Worm (Caenorhabditis elegans): ENCODE measurements around the gene R10E8.6.
"Not testable (repeated sequence)": the region's sequence is repeated elsewhere in the genome, so short reads cannot be mapped to it uniquely, and the experiment has no call there.

The R10E8.6 gene

ce11 chrV:18266238-18266637 is at the start of gene R10E8.6:
Gene R10E8.6, minus strand, starts transcription at chrV:18266391.
- TF ChIP-seq lir-1 (GFP tag; conservative IDR thresholded peaks at IDR 0.05): no peak
- TF ChIP-seq nhr-80 (tag; optimal IDR thresholded peaks at IDR 0.05): peak; percentile 48

- not testable (repeated sequence) for TF ChIP-seq egl-44 (GFP tag; IDR thresholded peaks at IDR 0.05); ceh-91 (GFP tag; IDR thresholded peaks at IDR 0.05); ztf-26 (tag; optimal IDR thresholded peaks at IDR 0.05)
Measured at ce11 chrV:18302414-18302813, 36.2 kb upstream of the R10E8.6 start, which contains the start of gene Y51A2A.6. Gene Y51A2A.6, plus strand, starts transcription at chrV:18302714.

ce11 chrV:18299313-18299712 is 33.1 kb upstream of the R10E8.6 start:
- TF ChIP-seq zfh-2 (GFP tag; conservative IDR thresholded peaks at IDR 0.05) (no peak), Y53G8AR.9 (GFP tag; conservative IDR thresholded peaks at IDR 0.05) (no peak), F55B11.4 (tag; optimal IDR thresholded peaks at IDR 0.05; ENCODE audit: borderline replicate concordance, insufficient read depth) (no peak), B0261.1 (tag; optimal IDR thresholded peaks at IDR 0.05) (no peak), snpc-3.4 (tag; optimal IDR thresholded peaks at IDR 0.05) (no peak), rpc-1 (optimal IDR thresholded peaks at IDR 0.05) (no peak), rpc-1 (tag; optimal IDR thresholded peaks at IDR 0.05) (no peak), ztf-28 (GFP tag; IDR thresholded peaks at IDR 0.05) (no peak), somi-1 (GFP tag; optimal IDR thresholded peaks at IDR 0.05) (no peak), F33H1.4 (GFP tag; IDR thresholded peaks at IDR 0.05) (no peak), hmg-20 (GFP tag; IDR thresholded peaks at IDR 0.05) (no peak), ZK185.1 (tag; optimal IDR thresholded peaks at IDR 0.05; ENCODE audit: poor library complexity, severe bottlenecking) (no peak), F57A8.1 (GFP tag; optimal IDR thresholded peaks at IDR 0.05) (no peak), F49E8.2 (tag; optimal IDR thresholded peaks at IDR 0.05; ENCODE audit: insufficient read depth) (no peak), ztf-6 (GFP tag; IDR thresholded peaks at IDR 0.05) (no peak), attf-3 (GFP tag; conservative IDR thresholded peaks at IDR 0.05) (no peak)

- no peak for TF ChIP-seq attf-3 (GFP tag; conservative IDR thresholded peaks at IDR 0.05)
- no peak for TF ChIP-seq F39B2.1 (GFP tag; IDR thresholded peaks at IDR 0.05)
- no peak for TF ChIP-seq F49E8.2 (tag; optimal IDR thresholded peaks at IDR 0.05; ENCODE audit: insufficient read depth)
- TF ChIP-seq K11D2.4 (GFP tag; IDR thresholded peaks at IDR 0.05): no peak
- TF ChIP-seq Y56A3A.18 (GFP tag; IDR thresholded peaks at IDR 0.05): no peak
- no peak for TF ChIP-seq Y53F4B.3 (GFP tag; IDR thresholded peaks at IDR 0.05)
- no peak for TF ChIP-seq nfyb-1 (GFP tag; IDR thresholded peaks at IDR 0.05)
- no peak for TF ChIP-seq tlf-1 (GFP tag; optimal IDR thresholded peaks at IDR 0.05)
- no peak for TF ChIP-seq nhr-80 (tag; optimal IDR thresholded peaks at IDR 0.05)
- no peak for TF ChIP-seq akir-1 (GFP tag; optimal IDR thresholded peaks at IDR 0.05)
- no peak for TF ChIP-seq lin-26 (GFP tag; IDR thresholded peaks at IDR 0.05)
- TF ChIP-seq F22D6.2 (tag; optimal IDR thresholded peaks at IDR 0.05): no peak
- no peak for TF ChIP-seq nhr-179 (tag; optimal IDR thresholded peaks at IDR 0.05)
- no peak for TF ChIP-seq hsf-1 (GFP tag; IDR thresholded peaks at IDR 0.05)
Measured at ce11 chrV:18298506-18298905, 32.3 kb upstream of the R10E8.6 start, which contains the start of gene Y51A2A.5. Gene Y51A2A.5, plus strand, starts transcription at chrV:18298806.

- TF ChIP-seq lin-54 (GFP tag; optimal IDR thresholded peaks at IDR 0.05) (no peak), ZK185.1 (tag; optimal IDR thresholded peaks at IDR 0.05; ENCODE audit: poor library complexity, severe bottlenecking) (no peak), chd-7 (tag; optimal IDR thresholded peaks at IDR 0.05) (no peak), madf-3 (GFP tag; IDR thresholded peaks at IDR 0.05) (no peak), ceh-100 (GFP tag; IDR thresholded peaks at IDR 0.05) (no peak), lsl-1 (GFP tag; optimal IDR thresholded peaks at IDR 0.05) (no peak), snpc-1.3 (tag; optimal IDR thresholded peaks at IDR 0.05; ENCODE audit: insufficient read depth) (no peak), gei-17 (GFP tag; optimal IDR thresholded peaks at IDR 0.05) (no peak), ccch-3 (GFP tag; optimal IDR thresholded peaks at IDR 0.05) (no peak), K12H6.12 (tag; optimal IDR thresholded peaks at IDR 0.05) (no peak), lin-26 (GFP tag; IDR thresholded peaks at IDR 0.05) (no peak), B0035.1 (tag; optimal IDR thresholded peaks at IDR 0.05) (no peak), pha-4 (tag; optimal IDR thresholded peaks at IDR 0.05) (no peak), F49E8.2 (tag; optimal IDR thresholded peaks at IDR 0.05; ENCODE audit: insufficient read depth) (no peak), nfyb-1 (GFP tag; IDR thresholded peaks at IDR 0.05) (no peak)
Measured at ce11 chrV:18292295-18292694, 26.1 kb upstream of the R10E8.6 start, which contains the start of gene Y51A2A.12. Gene Y51A2A.12, plus strand, starts transcription at chrV:18292595.
